Worm (Caenorhabditis elegans): ENCODE results near the gene C18A11.3.

- TF ChIP-seq hlh-12 (tag; optimal IDR thresholded peaks at IDR 0.05) (no peak), egrh-3 (GFP tag; IDR thresholded peaks at IDR 0.05) (peak; percentile 13; the same call in 1 of the 2 replicates)
These were observed 39.3 kb upstream of the C18A11.3 start for ce11 chrX:8021609-8022008.
